Fruit fly (Drosophila melanogaster) whole organism, wandering third instar larva: ENCODE data around the gene CG31549.

Experiments
- CG9705 ChIP-seq: fragments of 200-800 bp; sonication (Bioruptor generic); optimal IDR thresholded peaks from 2 replicates; lab custom pipeline; 2018; ENCODE audit warnings: missing biosample characterization, mild to moderate bottlenecking, missing genetic modification characterization
- CrebA ChIP-seq: fragments of 200-800 bp; sonication (Bioruptor generic); optimal IDR thresholded peaks from 2 replicates; lab custom pipeline; 2016; ENCODE audit warnings: missing biosample characterization, mild to moderate bottlenecking, missing genetic modification characterization, borderline replicate concordance
- Dif ChIP-seq: fragments of 200-275, 200-300 bp; sonication (Bioruptor generic); optimal IDR thresholded peaks from 2 replicates; lab custom pipeline; 2018; ENCODE audit warnings: missing biosample characterization, missing genetic modification characterization; ENCODE audit not compliant: partially characterized antibody
- GATAd ChIP-seq: sonication (Bioruptor generic); optimal IDR thresholded peaks from 2 replicates; lab custom pipeline; 2016; ENCODE audit warnings: missing biosample characterization, missing genetic modification characterization
- HLH106 ChIP-seq: fragments of 200-800 bp; optimal IDR thresholded peaks from 3 replicates; lab custom pipeline; 2019; ENCODE audit warnings: missing biosample characterization, mild to moderate bottlenecking, missing genetic modification characterization, moderate library complexity
- Hnf4 ChIP-seq: fragments of 200-800 bp; sonication (Bioruptor generic); optimal IDR thresholded peaks from 2 replicates; lab custom pipeline; 2016; ENCODE audit warnings: missing biosample characterization, mild to moderate bottlenecking, missing genetic modification characterization
- Hr78 ChIP-seq: fragments of >200 bp; optimal IDR thresholded peaks from 2 replicates; lab custom pipeline; 2017; ENCODE audit warnings: missing biosample characterization, missing genetic modification characterization
- Hr83 ChIP-seq: fragments of 200-300 bp; sonication (Bioruptor generic); optimal IDR thresholded peaks from 2 replicates; lab custom pipeline; 2016; ENCODE audit warnings: missing biosample characterization, mild to moderate bottlenecking, missing genetic modification characterization, moderate library complexity; ENCODE audit not compliant: poor library complexity, severe bottlenecking
- Jra ChIP-seq: sonication (Bioruptor generic); optimal IDR thresholded peaks from 2 replicates; lab custom pipeline; 2016; ENCODE audit warnings: missing biosample characterization, missing genetic modification characterization
- Mio ChIP-seq: sonication (Bioruptor generic); optimal IDR thresholded peaks from 2 replicates; lab custom pipeline; 2016; ENCODE audit warnings: missing biosample characterization, missing genetic modification characterization
- N ChIP-seq: fragments of >200 bp; optimal IDR thresholded peaks from 2 replicates; lab custom pipeline; 2018; ENCODE audit warnings: missing biosample characterization, missing external identifiers, missing genetic modification characterization
- OdsH ChIP-seq: fragments of 200-800 bp; sonication (Bioruptor generic); optimal IDR thresholded peaks from 2 replicates; lab custom pipeline; 2016; ENCODE audit warnings: missing biosample characterization, mild to moderate bottlenecking, missing genetic modification characterization
- Rel ChIP-seq, 2 experiments: fragments of 200-800 bp; sonication (Bioruptor generic) in 1 of 2; optimal IDR thresholded peaks; 2 replicates in 1 of 2; 3 replicates in 1 of 2; lab custom pipeline; 2016 to 2019; ENCODE audit warnings: mild to moderate bottlenecking in 2 of 2, missing biosample characterization in 2 of 2, missing genetic modification characterization in 2 of 2, moderate library complexity in 1 of 2
- Sp1 ChIP-seq: fragments of 200-800 bp; sonication (Bioruptor generic); optimal IDR thresholded peaks from 3 replicates; lab custom pipeline; 2019; ENCODE audit warnings: missing biosample characterization, mild to moderate bottlenecking, missing genetic modification characterization, moderate library complexity
- Vsx2 ChIP-seq: fragments of 200-300, 225-300 bp; sonication (Bioruptor generic); optimal IDR thresholded peaks from 2 replicates; lab custom pipeline; 2018; ENCODE audit warnings: missing biosample characterization, missing genetic modification characterization; ENCODE audit not compliant: partially characterized antibody
- br ChIP-seq: fragments of 200-800 bp; sonication (Bioruptor generic); optimal IDR thresholded peaks from 2 replicates; lab custom pipeline; 2016; ENCODE audit warnings: missing biosample characterization, missing genetic modification characterization
- brk ChIP-seq: fragments of 200-800 bp; sonication (Bioruptor generic); optimal IDR thresholded peaks from 2 replicates; lab custom pipeline; 2016; ENCODE audit warnings: missing biosample characterization, mild to moderate bottlenecking, missing genetic modification characterization
- dl ChIP-seq, 2 experiments: fragments of 175-275, 200-275 bp in 1 of 2; fragments of 200-275 bp in 1 of 2; sonication (Bioruptor generic); optimal IDR thresholded peaks; lab custom pipeline; 2018; ENCODE audit warnings: mild to moderate bottlenecking in 2 of 2, missing biosample characterization in 2 of 2, missing genetic modification characterization in 2 of 2, moderate library complexity in 2 of 2; ENCODE audit not compliant: partially characterized antibody in 2 of 2, insufficient read depth in 1 of 2
- dmrt93B ChIP-seq: fragments of 200-800 bp; sonication (Bioruptor generic); optimal IDR thresholded peaks from 2 replicates; lab custom pipeline; 2018; ENCODE audit warnings: missing biosample characterization, mild to moderate bottlenecking, missing genetic modification characterization
- ey ChIP-seq: fragments of 200-800 bp; sonication (Bioruptor generic); optimal IDR thresholded peaks from 2 replicates; lab custom pipeline; 2016; ENCODE audit warnings: missing biosample characterization, missing genetic modification characterization
- foxo ChIP-seq, 2 experiments: fragments of 200-800 bp; sonication (Bioruptor generic); optimal IDR thresholded peaks; 2 replicates in 1 of 2; 3 replicates in 1 of 2; lab custom pipeline; 2016 to 2017; ENCODE audit warnings: missing biosample characterization in 2 of 2, missing genetic modification characterization in 2 of 2
- fru ChIP-seq: fragments of 200-800 bp; sonication (Bioruptor generic); optimal IDR thresholded peaks from 3 replicates; lab custom pipeline; 2016; ENCODE audit warnings: missing biosample characterization, mild to moderate bottlenecking, missing genetic modification characterization
- h ChIP-seq: fragments of 200-800 bp; sonication (Bioruptor generic); optimal IDR thresholded peaks from 3 replicates; lab custom pipeline; 2016; ENCODE audit warnings: missing biosample characterization, mild to moderate bottlenecking, missing genetic modification characterization
- pan ChIP-seq: fragments of >200 bp; optimal IDR thresholded peaks from 2 replicates; lab custom pipeline; 2017
- psq ChIP-seq: fragments of 200-800 bp; sonication (Bioruptor generic); optimal IDR thresholded peaks from 3 replicates; lab custom pipeline; 2017; ENCODE audit warnings: missing biosample characterization, mild to moderate bottlenecking, missing genetic modification characterization, moderate library complexity
- rgr ChIP-seq: fragments of 200-800 bp; sonication (Bioruptor generic); optimal IDR thresholded peaks from 3 replicates; lab custom pipeline; 2016; ENCODE audit warnings: missing biosample characterization, mild to moderate bottlenecking, missing genetic modification characterization
- sage ChIP-seq: fragments of 200-800 bp; sonication (Bioruptor generic); optimal IDR thresholded peaks from 2 replicates; lab custom pipeline; 2016; ENCODE audit warnings: missing biosample characterization, mild to moderate bottlenecking, missing genetic modification characterization
- sv ChIP-seq: fragments of 200-800 bp; sonication (Bioruptor generic); optimal IDR thresholded peaks from 3 replicates; lab custom pipeline; 2016; ENCODE audit warnings: missing biosample characterization, missing genetic modification characterization
- woc ChIP-seq: sonication (Bioruptor generic); optimal IDR thresholded peaks from 2 replicates; lab custom pipeline; 2016; ENCODE audit warnings: missing biosample characterization, mild to moderate bottlenecking, missing genetic modification characterization

Gene CG31549

dm6 chr3R:5615484-5615883 lies 16.5 kb upstream of the CG31549 start:
- TF ChIP-seq Hr78 (GFP tag; lab: Kevin White, UChicago) (no peak), N (GFP tag; lab: Kevin White, UChicago) (no peak), Vsx2 (no peak), GATAd (GFP tag; lab: Kevin White, UChicago) (no peak), brk (no peak), OdsH (no peak), dmrt93B (GFP tag; lab: Kevin White, UChicago) (no peak), Jra (GFP tag; lab: Kevin White, UChicago) (no peak), rgr (GFP tag; lab: Kevin White, UChicago) (no peak)

dm6 chr3R:5617923-5618623 lies 13.9 kb upstream of the CG31549 start:
- no peak for TF ChIP-seq GATAd (GFP tag; lab: Kevin White, UChicago)
- peak; percentile 12 for TF ChIP-seq fru (GFP tag; lab: Kevin White, UChicago)
- TF ChIP-seq foxo (GFP tag; optimal IDR thresholded peaks at IDR 0.05; lab: Kevin White, UChicago) = peak in 1 of 2 experiments; percentile 23
- TF ChIP-seq woc (GFP tag; lab: Kevin White, UChicago) = no peak
- TF ChIP-seq ey (GFP tag; lab: Kevin White, UChicago) = peak; percentile 18
- peak; percentile 6 for TF ChIP-seq HLH106
- no peak for TF ChIP-seq Rel (GFP tag; optimal IDR thresholded peaks at IDR 0.05; lab: Kevin White, UChicago)
- peak; percentile 87 for TF ChIP-seq Rel (tag; optimal IDR thresholded peaks at IDR 0.05; lab: Kevin White, UChicago)

- TF ChIP-seq ey (GFP tag; lab: Kevin White, UChicago) = peak; percentile 67
- no peak for TF ChIP-seq Vsx2
- peak in 1 of 2 experiments; percentile 68 for TF ChIP-seq foxo (GFP tag; optimal IDR thresholded peaks at IDR 0.05; lab: Kevin White, UChicago)
- peak; percentile 38 for TF ChIP-seq HLH106
- peak; percentile 71 for TF ChIP-seq h (GFP tag; lab: Kevin White, UChicago)
- TF ChIP-seq fru (GFP tag; lab: Kevin White, UChicago) = peak; percentile 67
- peak; percentile 58 for TF ChIP-seq psq (GFP tag; lab: Kevin White, UChicago)
- no peak for TF ChIP-seq dl (GFP tag; optimal IDR thresholded peaks at IDR 0.05; lab: Kevin White, UChicago; ENCODE audit: insufficient read depth in 1 of 2, partially characterized antibody in 2 of 2)
- TF ChIP-seq brk = no peak
- peak; percentile 60 for TF ChIP-seq sv (GFP tag; lab: Kevin White, UChicago)
- TF ChIP-seq rgr (GFP tag; lab: Kevin White, UChicago) = peak; percentile 72
- peak; percentile 22 for TF ChIP-seq Hnf4 (GFP tag; lab: Kevin White, UChicago)
- peak; percentile 32 for TF ChIP-seq woc (GFP tag; lab: Kevin White, UChicago)
- TF ChIP-seq CrebA = no peak
- TF ChIP-seq Dif (GFP tag; lab: Kevin White, UChicago) = no peak
- no peak for TF ChIP-seq sage (GFP tag; lab: Kevin White, UChicago)
- TF ChIP-seq dmrt93B (GFP tag; lab: Kevin White, UChicago) = peak; percentile 41
- peak; percentile 8 for TF ChIP-seq br (GFP tag; lab: Kevin White, UChicago)
- TF ChIP-seq N (GFP tag; lab: Kevin White, UChicago) = no peak
- no peak for TF ChIP-seq pan (lab: Kevin White, UChicago)
- peak; percentile 60 for TF ChIP-seq Hr83 (GFP tag; lab: Kevin White, UChicago)
- TF ChIP-seq Mio (GFP tag; lab: Kevin White, UChicago) = peak; percentile 3
- peak; percentile 50 for TF ChIP-seq Sp1 (GFP tag; lab: Kevin White, UChicago)
- TF ChIP-seq OdsH = peak; percentile 59
Observed at dm6 chr3R:5620387-5620956, 11.5 kb upstream of the CG31549 start.

- TF ChIP-seq br (GFP tag; lab: Kevin White, UChicago) = no peak
- TF ChIP-seq Rel (GFP tag; optimal IDR thresholded peaks at IDR 0.05; lab: Kevin White, UChicago) = no peak
- TF ChIP-seq Rel (tag; optimal IDR thresholded peaks at IDR 0.05; lab: Kevin White, UChicago) = peak; percentile 15
- no peak for TF ChIP-seq CG9705 (GFP tag; lab: Kevin White, UChicago)
Observed at dm6 chr3R:5621714-5622405, 10.1 kb upstream of the CG31549 start.
